Worm (Caenorhabditis elegans): Measurements from ENCODE around the gene unc-22.

ce11 chrIV:11937087-11937486 is 73.7 kb downstream of the unc-22 start, which contains the start of gene slc-5A12:
- TF ChIP-seq ama-1 (optimal IDR thresholded peaks at IDR 0.05) (no peak), nhr-11 (tag; optimal IDR thresholded peaks at IDR 0.05) (no peak)
